Worm (Caenorhabditis elegans): ENCODE results near the gene T19C4.5.

DNA sequence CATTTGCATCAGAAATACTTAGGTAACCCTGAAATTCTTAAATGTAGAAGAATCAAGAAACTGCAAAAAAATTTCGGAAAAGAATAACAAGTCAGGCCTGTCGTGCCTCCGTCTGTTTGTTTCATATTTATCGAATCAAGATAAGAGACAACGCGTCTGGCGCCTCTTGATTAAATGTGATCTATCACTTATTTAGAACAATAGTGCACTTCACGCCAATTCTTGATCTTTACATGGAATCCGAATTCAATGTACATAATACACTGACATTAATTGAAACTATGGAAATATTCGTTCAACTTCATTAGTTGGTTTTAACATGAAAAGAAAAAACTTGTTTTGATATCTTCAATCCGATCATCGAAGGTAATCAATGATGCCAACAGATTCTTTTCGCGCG lies 49.5 kb upstream of the T19C4.5 start, which contains the start of gene mboa-2:
- TF ChIP-seq lin-11 (tag; optimal IDR thresholded peaks at IDR 0.05) (no peak), ama-1 (optimal IDR thresholded peaks at IDR 0.05) (no peak), egl-27 (tag; optimal IDR thresholded peaks at IDR 0.05) (no peak), elt-3 (tag; optimal IDR thresholded peaks at IDR 0.05) (no peak)
